Worm (Caenorhabditis elegans) whole organism, L4/young adult: Measurements from ENCODE around the gene erd-2.1.

Experiments used
- W03F9.2 ChIP-seq: fragments of 150-350 bp; optimal IDR thresholded peaks from 2 replicates; lab custom pipeline; 2014; ENCODE audit warnings: missing biosample characterization, missing genetic modification characterization
- dao-5 ChIP-seq: sonication (generic microtip); optimal IDR thresholded peaks from 2 replicates; lab custom pipeline; 2016; ENCODE audit warnings: missing genotype, missing genetic modification characterization, moderate library complexity, missing compliant biosample characterization
- him-1 ChIP-seq: sonication (generic microtip); optimal IDR thresholded peaks from 2 replicates; lab custom pipeline; 2016; ENCODE audit warnings: missing genotype, missing genetic modification reagents, missing genetic modification characterization, missing compliant biosample characterization

Gene erd-2.1

DNA sequence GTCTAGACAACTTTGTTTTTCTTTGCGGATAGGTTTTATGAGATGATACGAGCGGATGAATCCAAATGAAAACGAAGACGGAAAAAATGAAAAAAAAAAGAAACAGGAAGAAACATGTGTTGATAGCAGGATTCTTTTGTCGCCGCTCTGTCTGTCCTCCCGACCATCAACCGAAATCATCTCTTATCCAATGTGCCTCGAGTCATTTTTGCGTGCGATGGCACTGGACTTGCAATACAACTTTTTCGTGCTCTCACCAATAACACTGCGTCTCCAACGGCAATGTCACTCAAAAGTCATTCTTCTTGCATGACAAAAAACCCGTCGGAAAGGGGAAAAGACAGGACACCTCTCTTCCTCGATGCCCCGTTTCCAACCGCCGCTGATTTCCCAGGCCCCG, 17.7 kb upstream of the erd-2.1 start, which contains the start of gene ncs-4:
TSS of gene ncs-4 (plus strand) at position 227 of the 400 bp plus-strand sequence.
- TF ChIP-seq W03F9.2 (tag; lab: Kevin White, UChicago) (no peak), dao-5 (tag; lab: Kevin White, UChicago) (no peak), him-1 (tag; lab: Kevin White, UChicago) (no peak)

DNA sequence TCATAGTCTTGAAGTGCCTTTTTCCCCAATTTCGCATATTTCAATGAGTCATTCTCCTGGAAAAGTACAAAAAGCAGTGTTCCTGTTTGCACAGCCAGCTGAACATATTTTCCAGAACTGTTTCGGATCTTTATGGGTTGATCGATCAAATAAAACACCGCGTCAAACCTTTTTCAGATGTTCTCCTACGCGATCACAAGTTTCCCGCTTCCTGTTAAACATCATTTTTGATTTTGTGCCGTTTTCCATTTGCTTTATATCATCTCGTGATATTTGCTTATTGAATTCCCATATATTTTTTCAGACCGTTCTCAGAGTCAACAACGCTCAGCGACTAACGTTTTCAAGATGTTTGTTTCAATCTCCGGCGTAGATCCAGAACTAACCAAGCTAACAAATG, 16.1 kb upstream of the erd-2.1 start, which contains the start of gene C07A4.3:
TSS of gene C07A4.3 (plus strand) at position 301 of the 400 bp plus-strand sequence.
- TF ChIP-seq W03F9.2 (tag; lab: Kevin White, UChicago) (no peak), dao-5 (tag; lab: Kevin White, UChicago) (no peak), him-1 (tag; lab: Kevin White, UChicago) (no peak)

DNA sequence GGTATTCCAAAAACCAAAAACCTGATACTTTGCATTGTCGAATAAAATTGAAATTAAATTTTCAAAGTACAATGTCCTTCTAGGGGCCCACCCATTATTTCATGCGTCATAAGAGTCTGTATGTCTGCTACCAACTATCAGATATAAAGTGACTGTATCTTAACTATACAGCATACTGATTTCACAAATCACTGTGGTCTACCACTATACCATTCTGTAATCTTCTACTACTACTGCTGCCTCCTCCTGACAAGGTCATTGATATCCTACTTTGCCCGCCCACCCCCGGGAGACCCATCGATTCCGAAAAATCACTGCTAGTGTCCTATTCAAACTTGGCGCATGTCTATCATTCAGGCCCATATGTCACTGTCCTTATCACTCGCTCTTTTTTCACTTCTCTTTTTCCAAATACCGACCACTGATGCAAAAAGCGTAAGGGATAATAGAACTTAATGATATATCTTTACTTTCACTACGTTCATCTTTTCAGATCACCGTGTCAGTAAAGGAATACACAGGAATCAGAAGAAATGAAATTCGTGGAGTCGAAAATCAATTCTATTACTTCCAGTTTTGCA, 13.5 kb upstream of the erd-2.1 start, which contains the start of gene C07A4.2:
TSS of gene C07A4.2 (plus strand) at position 195 of the 581 bp plus-strand sequence.
- TF ChIP-seq dao-5 (tag; lab: Kevin White, UChicago) (no peak), W03F9.2 (tag; lab: Kevin White, UChicago) (no peak), him-1 (tag; lab: Kevin White, UChicago) (no peak)

ce11 chrX:10170598-10170997, 12.0 kb upstream of the erd-2.1 start:
- TF ChIP-seq dao-5 (tag; lab: Kevin White, UChicago) (no peak), W03F9.2 (tag; lab: Kevin White, UChicago) (no peak), him-1 (tag; lab: Kevin White, UChicago) (no peak)

DNA sequence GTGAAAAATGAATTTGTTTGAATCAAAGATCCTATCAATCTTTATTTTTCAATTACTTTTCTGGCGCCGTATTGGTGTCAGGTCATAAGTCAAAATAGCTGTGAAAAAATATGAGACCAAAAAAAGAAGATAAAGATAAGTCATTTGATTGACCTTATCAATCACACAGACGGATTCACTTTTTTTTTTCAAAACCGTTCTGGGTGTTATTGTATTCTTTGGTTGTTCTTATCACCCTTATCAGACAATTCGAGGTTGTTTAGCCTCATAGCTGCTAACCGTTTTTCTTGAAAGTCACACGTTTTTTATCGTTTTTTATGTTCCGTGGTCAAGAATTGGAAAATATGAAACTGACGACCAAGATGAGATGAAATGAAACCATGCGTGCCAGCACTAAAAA, 9.9 kb upstream of the erd-2.1 start:
- TF ChIP-seq him-1 (tag; lab: Kevin White, UChicago) (no peak), W03F9.2 (tag; lab: Kevin White, UChicago) (no peak), dao-5 (tag; lab: Kevin White, UChicago) (no peak)

- TF ChIP-seq dao-5 (tag; lab: Kevin White, UChicago) (no peak), W03F9.2 (tag; lab: Kevin White, UChicago) (no peak), him-1 (tag; lab: Kevin White, UChicago) (no peak)
Observed at ce11 chrX:10167005-10167404, 8.4 kb upstream of the erd-2.1 start, which contains the start of gene rnp-9. Gene rnp-9, plus strand, starts transcription at chrX:10167305.

ce11 chrX:10163212-10163611, 4.6 kb upstream of the erd-2.1 start:
- TF ChIP-seq him-1 (tag; lab: Kevin White, UChicago), result no peak
- no peak for TF ChIP-seq dao-5 (tag; lab: Kevin White, UChicago)
- TF ChIP-seq W03F9.2 (tag; lab: Kevin White, UChicago), result no peak

DNA sequence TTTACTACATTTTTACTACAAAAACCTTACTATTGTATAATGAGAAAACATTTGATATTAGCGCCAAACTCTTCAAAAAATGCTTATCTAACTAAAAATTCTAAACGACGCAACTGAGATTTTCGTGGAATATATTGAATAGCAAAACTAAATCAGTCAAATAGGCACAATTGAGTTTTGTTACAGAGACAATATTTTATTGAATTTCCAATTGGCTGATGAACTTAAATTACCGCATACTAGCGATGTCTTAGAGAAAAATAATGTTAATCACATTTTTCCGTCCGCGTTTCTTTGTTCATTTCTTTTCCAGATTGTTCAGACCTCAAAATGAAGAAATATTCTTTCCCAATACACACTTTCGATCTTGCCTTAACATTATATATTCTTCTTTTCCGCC, 3.8 kb upstream of the erd-2.1 start:
- TF ChIP-seq him-1 (tag; lab: Kevin White, UChicago) (no peak), dao-5 (tag; lab: Kevin White, UChicago) (no peak), W03F9.2 (tag; lab: Kevin White, UChicago) (no peak)

- no peak for TF ChIP-seq dao-5 (tag; lab: Kevin White, UChicago)
- TF ChIP-seq W03F9.2 (tag; lab: Kevin White, UChicago), result no peak
- TF ChIP-seq him-1 (tag; lab: Kevin White, UChicago), result no peak
Observed at ce11 chrX:10160097-10160677, 1.6 kb upstream of the erd-2.1 start, which contains the start of gene F09B9.4. Gene F09B9.4, plus strand, starts transcription at chrX:10160627.

DNA sequence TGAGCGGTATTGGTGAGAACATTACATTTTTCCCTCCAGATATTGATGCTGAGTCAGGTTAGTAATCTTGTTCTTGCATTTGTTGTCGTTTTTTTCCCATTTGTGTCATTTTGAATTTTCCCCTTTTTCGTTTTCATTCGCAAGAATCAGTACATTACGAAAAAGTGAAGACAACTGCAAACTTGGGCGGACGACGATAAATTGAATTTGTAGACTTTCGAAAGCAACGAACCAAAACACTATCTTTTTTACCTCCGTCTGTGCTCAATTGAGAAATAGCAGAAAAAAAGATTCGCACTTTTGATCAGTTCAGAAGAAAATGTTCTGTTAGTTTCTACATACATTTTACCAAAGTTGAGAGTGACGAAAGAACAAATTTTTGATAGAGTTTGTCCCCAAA, 3.5 kb downstream of the erd-2.1 start:
- TF ChIP-seq dao-5 (tag; lab: Kevin White, UChicago) (no peak), him-1 (tag; lab: Kevin White, UChicago) (no peak), W03F9.2 (tag; lab: Kevin White, UChicago) (no peak)

DNA sequence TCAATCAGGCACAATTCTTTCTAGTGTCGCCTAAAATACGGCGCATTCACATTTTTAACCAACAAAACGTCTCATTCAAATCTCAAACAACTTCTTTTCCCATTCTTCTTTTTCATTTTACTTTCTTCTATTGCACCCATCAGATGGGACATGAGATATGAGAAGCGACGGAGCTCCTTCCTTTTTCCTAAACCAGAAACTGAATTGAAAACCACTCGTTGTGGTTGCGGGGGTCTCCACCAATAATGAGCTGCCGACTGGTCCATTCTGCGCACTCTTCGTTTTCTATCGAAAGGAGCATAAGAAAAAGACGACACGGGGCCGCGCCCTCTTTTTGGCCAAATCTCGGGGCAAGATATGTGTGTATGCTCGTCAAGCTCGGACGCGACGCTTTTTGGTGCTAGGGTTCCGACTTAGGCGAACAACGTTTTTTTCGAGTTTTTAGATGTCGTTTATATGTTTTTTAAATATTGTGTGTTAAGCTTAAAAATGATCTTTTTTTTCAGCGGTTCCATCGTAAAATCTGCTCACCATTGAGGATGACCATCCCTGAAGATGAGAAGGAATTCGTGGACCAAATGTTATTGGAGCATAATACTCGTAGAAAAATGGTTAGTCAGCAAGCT, 4.2 kb downstream of the erd-2.1 start, which contains the start of gene F09B9.5:
TSS of gene F09B9.5 (plus strand) at position 501 of the 626 bp plus-strand sequence.
- TF ChIP-seq W03F9.2 (tag; lab: Kevin White, UChicago) (no peak), dao-5 (tag; lab: Kevin White, UChicago) (no peak), him-1 (tag; lab: Kevin White, UChicago) (peak; percentile 10)

DNA sequence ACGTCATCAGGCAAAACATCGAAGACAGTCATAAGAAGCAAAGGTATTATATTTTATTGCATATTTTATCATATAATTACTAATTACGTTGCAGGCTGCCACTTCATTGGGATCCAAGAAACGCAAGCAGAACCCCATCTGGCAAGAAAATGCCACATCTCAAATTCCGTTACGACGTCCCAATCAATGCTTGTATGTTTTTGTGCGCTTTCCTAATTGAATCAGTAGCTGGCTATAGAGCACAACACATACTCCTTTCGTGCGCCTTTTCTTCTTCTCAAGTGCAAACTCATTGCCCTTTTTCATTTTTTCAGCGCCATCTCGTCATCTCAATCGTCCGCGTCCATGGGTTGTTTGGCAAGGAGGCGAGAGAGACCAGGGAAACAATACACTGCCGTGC, 7.7 kb downstream of the erd-2.1 start:
- TF ChIP-seq him-1 (tag; lab: Kevin White, UChicago), result no peak
- TF ChIP-seq dao-5 (tag; lab: Kevin White, UChicago), result no peak
- no peak for TF ChIP-seq W03F9.2 (tag; lab: Kevin White, UChicago)

DNA sequence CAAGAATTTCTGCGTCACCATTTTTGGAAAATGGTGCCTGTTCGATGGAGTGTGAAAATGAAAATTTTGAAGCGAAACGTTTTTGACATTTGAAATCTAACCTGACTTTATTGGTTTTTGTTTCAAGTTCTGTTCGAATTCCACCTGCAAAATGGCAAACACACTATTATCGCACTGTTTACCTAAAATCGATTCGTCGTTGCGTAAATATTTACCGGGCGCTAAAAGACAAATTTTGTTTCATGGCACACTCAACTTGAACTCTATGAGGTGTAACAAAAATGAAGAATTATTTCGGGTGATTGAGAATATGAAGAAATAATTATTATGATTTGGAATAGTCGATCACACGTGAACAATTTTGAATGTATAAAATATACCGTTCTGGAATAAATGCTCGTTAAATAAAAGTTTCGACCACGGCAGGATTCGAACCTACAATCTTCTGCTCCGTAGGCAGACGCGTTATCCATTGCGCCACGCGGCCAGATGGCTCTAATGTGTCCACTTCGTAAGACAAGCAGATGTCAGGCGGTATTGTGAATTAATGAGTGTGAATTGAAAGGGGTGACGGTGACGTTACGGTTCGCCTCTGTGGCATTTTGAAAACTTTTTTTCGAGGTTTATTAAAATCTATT, 10.3 kb downstream of the erd-2.1 start:
- peak; percentile 18 for TF ChIP-seq W03F9.2 (tag; lab: Kevin White, UChicago)
- no peak for TF ChIP-seq him-1 (tag; lab: Kevin White, UChicago)
